Fruit fly (Drosophila melanogaster) ovary, adult (tissue): ENCODE data around the gene CG13605.

ENCODE experiments used
- CG17801 ChIP-seq: fragments of 200-800 bp; optimal IDR thresholded peaks from 2 replicates; lab custom pipeline; 2019; ENCODE audit warnings: missing biosample characterization, mild to moderate bottlenecking, missing genetic modification characterization, moderate library complexity; ENCODE audit not compliant: partially characterized antibody

Gene CG13605

dm6 chr3R:24137311-24137945 lies 25.2 kb upstream of the CG13605 start, which contains the start of gene Npc2f:
Gene Npc2f, plus strand, starts transcription at chr3R:24137895.
- TF ChIP-seq CG17801 = no peak

DNA sequence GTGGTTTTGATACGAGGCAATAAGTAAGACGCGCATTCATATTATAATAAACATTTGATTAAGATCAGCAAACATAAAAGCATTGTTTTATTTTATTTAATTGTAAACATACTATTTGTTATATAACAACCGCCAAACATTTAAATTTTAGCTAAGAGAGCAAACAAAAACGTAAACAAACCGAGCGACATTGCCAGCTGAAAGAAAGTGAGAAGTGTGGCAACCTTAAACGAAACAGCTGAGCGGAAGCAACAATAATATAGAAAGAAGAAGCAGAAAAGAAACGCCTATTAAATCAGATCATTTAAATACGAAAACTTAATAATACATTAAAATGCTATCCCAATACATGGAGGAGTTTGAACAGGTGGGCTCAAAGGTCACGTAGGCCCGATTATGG lies 22.4 kb upstream of the CG13605 start, which contains the start of gene Sec10:
Gene Sec10 (plus strand): TSS at position 252 of the 400 bp plus-strand sequence.
- peak; percentile 41 for TF ChIP-seq CG17801

dm6 chr3R:24130080-24130479 lies 17.9 kb upstream of the CG13605 start, which contains the start of the genes GatB and Tsc1:
Gene GatB, minus strand, starts transcription at chr3R:24130255.
Gene Tsc1, plus strand, starts transcription at chr3R:24130307.
- peak; percentile 41 for TF ChIP-seq CG17801

DNA sequence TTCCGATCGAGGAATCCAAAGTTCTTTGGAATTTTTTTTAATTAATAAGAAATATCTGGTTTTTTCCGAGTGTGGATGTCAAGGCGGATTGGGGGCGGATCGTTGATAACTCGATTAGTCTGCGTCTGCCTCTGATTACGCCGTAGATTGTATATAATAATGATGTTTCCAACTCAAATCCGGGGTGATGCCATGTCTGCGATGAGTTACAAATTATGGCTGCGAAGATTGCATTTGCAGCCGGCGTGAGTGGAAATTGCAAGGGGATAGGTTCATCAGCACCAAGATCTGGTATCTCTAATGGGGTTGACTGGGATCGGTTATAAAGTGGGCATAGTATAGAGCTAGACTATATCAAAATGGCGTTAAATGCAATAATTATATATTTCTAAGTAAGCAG lies 10.2 kb upstream of the CG13605 start:
- no peak for TF ChIP-seq CG17801

DNA sequence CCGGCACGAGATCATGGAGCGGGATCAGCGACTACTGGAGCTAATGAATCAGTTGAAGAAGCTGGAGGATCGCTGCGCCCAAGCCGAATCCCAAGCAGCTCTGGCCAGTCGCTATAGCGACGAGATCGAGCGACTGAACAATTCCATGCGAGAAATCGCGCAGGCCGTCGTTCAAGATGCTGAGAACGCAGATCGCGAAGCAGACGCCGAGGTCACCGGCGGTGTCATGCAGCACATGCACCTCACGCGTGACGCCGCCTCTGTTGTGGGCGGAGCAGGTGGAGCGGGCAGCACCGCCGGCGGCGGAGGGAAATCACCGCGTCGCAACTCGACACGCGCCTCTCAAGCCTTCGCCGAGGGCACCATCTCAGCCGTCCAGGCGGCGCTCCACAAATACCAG lies 9.5 kb upstream of the CG13605 start:
- TF ChIP-seq CG17801 = no peak

dm6 chr3R:24116972-24117371 lies 4.8 kb upstream of the CG13605 start:
- TF ChIP-seq CG17801 = no peak

DNA sequence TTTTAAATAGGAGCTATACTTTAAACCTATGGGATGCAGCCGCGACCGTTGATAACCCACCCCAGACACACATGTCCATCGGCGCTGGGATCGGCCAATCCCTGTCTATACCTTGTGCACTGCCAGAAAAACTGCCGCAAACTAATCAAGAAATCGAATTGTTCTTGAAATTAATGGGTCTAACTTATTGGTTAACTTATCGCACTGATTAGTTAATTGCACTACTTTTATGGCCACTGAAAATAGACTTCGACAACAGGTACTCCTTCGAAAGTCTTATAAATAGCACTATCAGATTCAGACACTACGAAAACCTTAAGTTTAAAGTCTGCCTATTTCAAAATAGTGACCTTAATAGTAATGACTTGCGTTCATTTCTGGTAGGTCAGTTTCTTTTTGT lies 4.0 kb upstream of the CG13605 start, which contains the start of gene CG13607:
Gene CG13607 (minus strand): TSS at position 143 of the 400 bp plus-strand sequence.
- TF ChIP-seq CG17801 = no peak

dm6 chr3R:24113070-24113385 lies 839 bp upstream of the CG13605 start, which contains the start of gene Root:
Gene Root, plus strand, starts transcription at chr3R:24113286.
- no peak for TF ChIP-seq CG17801

- peak; percentile 100 for TF ChIP-seq CG17801
These were observed 3.2 kb downstream of the CG13605 start, which contains the start of the genes eIF4EHP and CG18428 for dm6 chr3R:24108902-24109389. Gene eIF4EHP, minus strand, starts transcription at chr3R:24108960. Gene CG18428, plus strand, starts transcription at chr3R:24109336.

dm6 chr3R:24106879-24107441 lies 5.2 kb downstream of the CG13605 start, which contains the start of gene CG10694:
Gene CG10694, plus strand, starts transcription at chr3R:24107391.
- no peak for TF ChIP-seq CG17801

DNA sequence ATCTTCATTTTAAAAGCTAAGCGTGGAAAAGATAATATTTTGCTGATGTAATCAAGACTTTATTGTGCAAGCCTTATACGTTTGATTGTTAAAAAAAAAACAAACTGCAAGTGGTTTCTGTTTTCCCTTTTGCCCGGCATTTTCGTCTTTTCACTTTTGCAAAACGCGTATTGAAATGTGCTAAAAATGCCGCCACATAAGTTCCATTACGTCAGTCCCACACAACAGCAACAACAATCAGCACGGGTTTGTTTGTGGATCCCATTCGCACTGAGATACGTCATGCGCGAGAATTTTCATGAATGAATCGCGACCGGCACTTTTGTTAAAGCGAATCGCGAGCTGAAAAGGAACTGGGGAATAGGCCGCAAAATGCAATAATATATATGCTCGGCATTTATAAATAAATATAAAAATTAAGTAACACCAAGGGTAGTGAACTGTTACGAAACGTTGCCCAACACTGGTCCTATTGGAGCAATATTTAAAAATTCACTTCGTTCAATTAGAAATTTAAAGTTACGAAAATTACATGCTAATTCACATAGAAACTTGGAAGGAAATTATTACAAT lies 6.0 kb downstream of the CG13605 start:
- peak; percentile 61 for TF ChIP-seq CG17801

DNA sequence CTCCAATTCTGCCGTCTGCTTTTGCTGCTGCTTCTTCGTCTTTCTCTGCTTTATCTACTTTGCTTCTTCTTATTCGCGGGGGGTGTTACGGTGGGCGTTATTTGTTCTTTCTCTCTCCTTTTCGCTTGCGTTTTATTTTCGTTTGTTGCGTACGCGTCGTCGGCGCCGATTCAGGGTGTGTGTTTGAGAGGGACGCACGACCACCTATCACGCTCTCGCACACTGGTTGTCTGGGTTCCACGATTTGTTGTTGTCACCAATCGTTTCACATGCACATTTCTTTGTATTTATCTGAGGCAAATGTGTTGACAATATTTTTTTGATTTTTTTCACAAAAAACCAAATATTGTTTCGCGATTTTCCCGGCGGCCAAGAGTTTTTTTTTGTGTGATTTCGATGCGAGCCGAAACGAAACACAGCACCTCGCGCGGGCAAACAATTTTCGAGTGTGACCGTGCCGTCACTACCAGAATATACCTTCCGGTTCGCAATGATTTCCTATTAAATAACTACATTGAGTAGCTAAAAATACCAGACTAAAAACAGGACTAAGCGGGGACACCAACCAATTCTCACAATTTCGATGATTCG lies 6.8 kb downstream of the CG13605 start, which contains the start of gene Syx1A:
Gene Syx1A (minus strand): TSS at position 452 of the 591 bp plus-strand sequence.
- peak; percentile 8 for TF ChIP-seq CG17801

- TF ChIP-seq CG17801 = peak; percentile 7
These were observed 7.5 kb downstream of the CG13605 start for dm6 chr3R:24104471-24105311.

dm6 chr3R:24103708-24104107 lies 8.5 kb downstream of the CG13605 start:
- no peak for TF ChIP-seq CG17801

dm6 chr3R:24102387-24102786 lies 9.8 kb downstream of the CG13605 start:
- no peak for TF ChIP-seq CG17801

DNA sequence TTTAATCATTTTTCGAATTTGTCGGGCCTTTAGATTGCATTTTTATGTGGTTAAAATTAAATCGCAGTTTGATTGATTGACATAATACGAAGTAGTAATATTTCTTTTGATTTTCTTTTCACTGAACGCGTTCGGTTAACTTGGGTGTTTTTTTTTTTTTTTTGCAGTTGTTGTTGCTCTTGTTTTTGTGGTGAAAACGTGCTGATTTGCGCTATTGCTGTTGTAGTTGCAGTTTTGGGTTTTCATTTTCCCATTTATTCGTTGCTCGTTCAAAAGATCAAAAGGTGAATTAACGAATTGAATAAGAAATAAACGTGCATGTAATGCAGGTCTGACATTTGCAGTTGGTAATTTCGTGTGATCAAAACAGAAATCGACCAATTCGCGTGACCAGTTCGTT lies 10.8 kb downstream of the CG13605 start:
- TF ChIP-seq CG17801 = peak; percentile 74
